Worm (Caenorhabditis elegans) whole organism, midembryonic: ENCODE data around the gene mdt-21.

Experiments
- T22C8.4 ChIP-seq: fragments of 200-800 bp; sonication (Bioruptor generic); IDR thresholded peaks from 2 replicates; pipeline ENCODE4 v1.3.6; 2022; ENCODE audit warnings: missing genetic modification characterization, missing compliant biosample characterization
- cog-1 ChIP-seq: sonication (generic microtip); optimal IDR thresholded peaks from 2 replicates; lab custom pipeline; 2016; ENCODE audit warnings: missing genetic modification characterization, missing compliant biosample characterization
- flt-1 ChIP-seq: fragments of 200-800 bp; sonication (Bioruptor generic); IDR thresholded peaks from 2 replicates; pipeline ENCODE4 v1.3.6; 2022; ENCODE audit warnings: missing genetic modification characterization, missing compliant biosample characterization
- klf-2 ChIP-seq: fragments of 200-800 bp; sonication (Bioruptor generic); conservative IDR thresholded peaks from 2 replicates; pipeline ENCODE4 v1.3.6; 2022; ENCODE audit warnings: missing genetic modification reagents, missing genetic modification characterization, missing compliant biosample characterization
- med-1 ChIP-seq: sonication (generic microtip); optimal IDR thresholded peaks from 2 replicates; lab custom pipeline; 2017; ENCODE audit warnings: missing genetic modification characterization, mild to moderate bottlenecking, missing compliant biosample characterization, antibody characterized with exemption, missing genetic modification reagents; ENCODE audit not compliant: insufficient read depth
- ref-1 ChIP-seq: fragments of 200-800 bp; sonication (Bioruptor generic); conservative IDR thresholded peaks from 2 replicates; pipeline ENCODE4 v1.3.6; 2022; ENCODE audit warnings: missing genetic modification reagents, missing genetic modification characterization, missing compliant biosample characterization
- tab-1 ChIP-seq: fragments of 200-800 bp; sonication (Bioruptor generic); IDR thresholded peaks from 2 replicates; pipeline ENCODE4 v1.3.6; 2022; ENCODE audit warnings: missing genetic modification characterization, missing compliant biosample characterization
- ztf-23 ChIP-seq: fragments of 200-800 bp; sonication (Bioruptor generic); IDR thresholded peaks from 2 replicates; pipeline ENCODE4 v1.3.6; 2022; ENCODE audit warnings: missing genetic modification reagents, missing genetic modification characterization, missing compliant biosample characterization
- ztf-29 ChIP-seq: fragments of 200-800 bp; sonication (Bioruptor generic); IDR thresholded peaks from 2 replicates; pipeline ENCODE4 v1.3.6; 2022; ENCODE audit warnings: missing genetic modification reagents, missing genetic modification characterization, missing compliant biosample characterization

mdt-21 gene

DNA sequence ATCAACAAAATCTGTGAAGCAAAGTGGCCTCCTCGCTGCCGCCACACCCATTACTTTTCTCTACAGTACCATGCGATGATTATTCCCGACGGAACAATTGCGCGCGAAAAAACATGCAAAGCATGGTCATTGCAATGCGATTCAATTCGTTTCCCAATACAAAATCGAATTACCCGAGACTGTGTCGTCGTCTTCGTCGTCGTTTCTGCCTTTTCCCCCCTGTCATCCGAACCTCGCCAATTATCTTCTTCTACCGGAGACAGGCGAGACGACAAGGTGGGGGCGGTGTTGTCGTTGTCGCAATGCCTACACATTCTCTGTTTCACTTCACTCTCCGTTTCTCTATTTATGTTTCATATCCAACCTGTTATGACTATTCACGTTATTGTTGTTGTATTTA, 34.4 kb downstream of the mdt-21 start:
- no peak for TF ChIP-seq klf-2 (GFP tag; lab: Robert Waterston, UW)
- no peak for TF ChIP-seq tab-1 (GFP tag; lab: Robert Waterston, UW)
- TF ChIP-seq cog-1 (tag; lab: Kevin White, UChicago): no peak
- TF ChIP-seq ztf-23: no peak

DNA sequence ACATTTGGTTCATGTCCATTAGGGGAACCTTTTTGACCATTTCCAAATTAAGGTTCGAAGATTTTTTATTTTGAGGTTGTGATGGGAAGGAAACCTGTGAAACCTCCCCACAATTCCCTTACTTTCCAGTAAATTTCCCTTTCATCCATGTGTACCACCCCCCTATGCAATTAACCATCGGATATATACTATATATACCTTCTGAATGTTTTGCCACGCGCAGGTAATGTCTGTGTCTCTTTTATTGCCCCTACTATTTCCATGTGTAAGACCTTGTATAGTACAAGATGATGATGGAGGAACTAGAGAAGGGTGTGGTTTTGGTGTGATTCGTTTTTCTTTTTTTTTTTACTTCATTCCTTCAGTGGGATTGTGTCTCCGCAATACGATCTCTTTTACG, 37.2 kb downstream of the mdt-21 start:
- TF ChIP-seq ztf-29 (no peak), tab-1 (GFP tag; lab: Robert Waterston, UW) (no peak), klf-2 (GFP tag; lab: Robert Waterston, UW) (no peak), flt-1 (GFP tag; lab: Robert Waterston, UW) (no peak), T22C8.4 (no peak), cog-1 (tag; lab: Kevin White, UChicago) (no peak), ref-1 (no peak), ztf-23 (no peak), med-1 (no peak)

DNA sequence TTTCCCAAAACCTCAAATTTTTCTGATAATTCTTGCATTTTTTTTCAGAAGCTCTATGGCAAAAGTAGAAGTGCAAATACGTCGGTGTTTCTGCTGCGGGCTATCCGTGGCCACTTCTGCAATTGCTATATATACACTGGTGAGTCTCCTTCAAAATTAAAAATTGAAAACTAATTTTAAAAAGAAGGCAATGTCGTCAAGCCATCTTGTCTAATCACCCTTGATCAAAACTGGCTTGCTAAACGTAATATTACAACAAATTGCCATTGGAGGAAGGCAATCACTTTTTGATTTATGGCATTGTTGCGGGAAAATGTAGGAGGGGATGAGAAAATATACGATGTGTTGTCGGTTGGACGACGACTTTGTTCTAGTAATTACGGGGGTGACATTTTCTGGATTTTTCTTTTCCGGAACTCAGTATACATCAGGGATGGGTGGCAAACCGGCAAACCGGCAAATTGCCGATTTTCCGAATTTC, 39.1 kb downstream of the mdt-21 start, which contains the start of gene C18D11.1:
TSS of gene C18D11.1 (plus strand) at position 51 of the 481 bp plus-strand sequence.
- TF ChIP-seq tab-1 (GFP tag; lab: Robert Waterston, UW): no peak
- no peak for TF ChIP-seq T22C8.4
- TF ChIP-seq klf-2 (GFP tag; lab: Robert Waterston, UW): no peak
- no peak for TF ChIP-seq cog-1 (tag; lab: Kevin White, UChicago)
- no peak for TF ChIP-seq ztf-23
- TF ChIP-seq ref-1: no peak
- no peak for TF ChIP-seq med-1
- TF ChIP-seq flt-1 (GFP tag; lab: Robert Waterston, UW): no peak
- no peak for TF ChIP-seq ztf-29

DNA sequence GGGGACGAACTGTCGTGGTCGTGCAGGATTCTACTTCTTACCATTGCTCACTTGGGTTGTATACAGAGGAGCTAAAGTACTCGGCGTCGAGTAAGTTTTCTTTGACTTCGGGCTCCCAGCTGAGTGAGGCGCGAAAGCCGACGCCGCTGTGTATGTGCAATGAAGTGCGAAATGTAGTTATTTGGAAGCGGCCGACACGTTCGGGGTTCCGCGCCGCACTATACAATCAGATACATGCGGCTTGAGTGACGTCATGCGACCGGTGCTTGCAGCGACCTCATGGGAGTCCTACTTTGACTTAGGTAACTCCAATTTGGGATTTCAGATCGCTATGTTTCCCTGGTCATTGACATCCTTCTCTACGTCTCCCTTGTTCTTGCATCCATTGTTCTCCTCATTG, 40.4 kb downstream of the mdt-21 start:
- TF ChIP-seq flt-1 (GFP tag; lab: Robert Waterston, UW) (no peak), med-1 (no peak), ztf-29 (no peak), cog-1 (tag; lab: Kevin White, UChicago) (no peak), ztf-23 (no peak), tab-1 (GFP tag; lab: Robert Waterston, UW) (no peak), ref-1 (no peak), klf-2 (GFP tag; lab: Robert Waterston, UW) (no peak), T22C8.4 (no peak)

DNA sequence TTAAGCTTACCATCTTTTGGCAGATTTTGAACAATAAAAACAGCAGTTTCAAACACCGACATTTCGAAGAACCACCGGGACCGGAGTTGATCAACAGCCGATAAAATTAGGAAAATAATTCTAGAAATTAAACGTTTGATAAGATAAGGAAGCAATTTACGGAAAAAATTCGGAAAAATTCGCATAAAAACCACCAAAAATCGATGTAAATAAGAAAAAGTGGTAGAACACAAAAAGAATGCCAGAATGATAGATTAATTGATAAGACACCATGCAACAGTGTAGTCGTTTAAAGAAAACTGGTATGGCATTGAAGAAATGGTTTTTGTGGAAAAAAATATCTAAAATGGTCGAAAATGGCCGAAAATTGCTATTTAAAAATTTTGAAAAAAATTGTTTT, 45.0 kb downstream of the mdt-21 start, which contains the start of gene maa-1:
TSS of gene maa-1 (minus strand) at position 120 of the 400 bp plus-strand sequence.
- TF ChIP-seq tab-1 (GFP tag; lab: Robert Waterston, UW) (no peak), ztf-23 (no peak), ref-1 (no peak), klf-2 (GFP tag; lab: Robert Waterston, UW) (no peak), ztf-29 (no peak), T22C8.4 (no peak), med-1 (no peak), flt-1 (GFP tag; lab: Robert Waterston, UW) (no peak), cog-1 (tag; lab: Kevin White, UChicago) (no peak)

DNA sequence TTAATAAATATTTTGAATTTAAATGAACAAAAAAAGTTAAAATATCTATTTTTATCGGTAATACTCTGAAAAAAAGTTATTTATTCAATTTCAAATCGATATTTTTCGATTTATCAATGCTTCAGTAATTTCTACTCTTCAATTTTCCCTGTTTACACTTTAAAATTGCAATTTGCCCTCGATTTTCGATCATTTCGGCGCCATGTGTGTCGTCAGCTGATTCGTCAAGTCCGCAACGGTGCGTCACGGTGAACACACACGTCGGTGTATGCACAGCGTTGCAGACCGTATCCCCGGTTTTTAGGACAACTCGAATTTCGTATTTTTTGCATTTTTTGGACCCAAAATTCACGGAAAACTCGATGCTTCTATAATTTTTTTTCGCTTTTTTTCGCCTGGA, 45.8 kb downstream of the mdt-21 start, which contains the start of gene C18D11.3:
TSS of gene C18D11.3 (plus strand) at position 189 of the 400 bp plus-strand sequence.
- peak; percentile 66; the same call in 1 of the 2 replicates for TF ChIP-seq ztf-23
- no peak for TF ChIP-seq ref-1
- TF ChIP-seq flt-1 (GFP tag; lab: Robert Waterston, UW): 0 out of 2 replicates have a peak, but pooled peaks have one; percentile 35
- TF ChIP-seq cog-1 (tag; lab: Kevin White, UChicago): no peak

DNA sequence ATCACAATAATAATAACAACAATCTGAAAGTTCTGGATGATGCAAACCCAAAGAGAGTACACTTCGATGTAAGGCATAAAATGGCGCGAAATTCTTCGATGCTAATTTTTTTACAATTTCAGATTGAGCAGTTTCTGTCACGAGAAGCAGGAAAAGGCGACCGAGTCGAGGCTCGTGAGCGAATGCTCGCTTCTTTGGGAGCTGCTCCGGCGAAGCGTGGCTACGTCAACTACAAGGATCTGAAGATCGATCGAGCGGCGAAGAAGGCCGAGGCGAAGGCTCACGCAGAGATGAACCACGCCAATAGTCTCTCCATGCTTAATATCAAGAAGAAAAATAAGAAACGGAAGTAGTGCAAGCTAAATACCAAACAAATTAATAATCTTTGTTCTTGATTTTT, 46.7 kb downstream of the mdt-21 start:
- TF ChIP-seq klf-2 (GFP tag; lab: Robert Waterston, UW): no peak
- no peak for TF ChIP-seq med-1
- no peak for TF ChIP-seq ztf-23
- TF ChIP-seq ref-1: no peak
- TF ChIP-seq flt-1 (GFP tag; lab: Robert Waterston, UW): no peak
- TF ChIP-seq tab-1 (GFP tag; lab: Robert Waterston, UW): no peak
- TF ChIP-seq ztf-29: no peak
- TF ChIP-seq cog-1 (tag; lab: Kevin White, UChicago): no peak
- no peak for TF ChIP-seq T22C8.4

DNA sequence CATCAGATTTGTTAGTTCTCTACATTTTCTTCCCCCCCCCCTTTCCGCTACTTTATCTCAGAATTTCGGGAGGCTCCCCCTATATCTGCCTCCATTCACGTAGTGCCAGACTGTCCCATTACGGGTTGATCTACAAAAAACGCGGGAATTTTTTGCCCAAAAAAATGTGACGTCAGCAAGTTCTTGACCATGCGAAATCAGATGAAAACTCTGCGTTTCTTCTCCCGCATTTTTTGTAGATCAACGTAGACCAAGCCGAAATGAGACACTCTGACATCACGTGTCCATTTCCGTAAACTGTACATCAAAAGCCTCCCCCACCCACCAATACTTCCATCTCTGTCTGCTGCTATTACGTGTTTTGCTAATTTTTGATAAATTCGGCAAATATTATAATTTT, 47.2 kb downstream of the mdt-21 start:
- no peak for TF ChIP-seq T22C8.4

DNA sequence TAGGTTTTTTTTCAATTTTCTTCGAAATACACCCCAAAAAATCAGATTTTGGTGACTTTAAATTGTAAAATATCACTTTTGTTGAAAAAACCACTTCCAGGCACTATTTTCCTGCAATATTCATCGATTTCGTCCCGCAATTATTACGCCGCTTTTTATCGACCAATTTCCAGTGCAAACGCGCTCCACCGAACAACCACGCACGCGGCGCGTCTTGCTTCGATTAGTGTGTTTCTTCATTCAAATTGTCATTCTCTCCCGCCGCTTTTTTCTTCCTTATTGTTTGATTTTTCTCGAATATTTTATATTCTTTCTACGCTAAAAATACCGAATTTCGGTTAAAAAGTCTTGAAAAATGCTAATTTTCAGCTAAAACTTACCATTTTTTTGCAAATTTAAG, 48.2 kb downstream of the mdt-21 start:
- peak; percentile 55; the same call in 1 of the 2 replicates for TF ChIP-seq tab-1 (GFP tag; lab: Robert Waterston, UW)
- peak; percentile 86 for TF ChIP-seq T22C8.4
- peak; percentile 64; the same call in 1 of the 2 replicates for TF ChIP-seq ztf-23
- TF ChIP-seq klf-2 (GFP tag; lab: Robert Waterston, UW): no peak
- peak; percentile 74 for TF ChIP-seq flt-1 (GFP tag; lab: Robert Waterston, UW)

DNA sequence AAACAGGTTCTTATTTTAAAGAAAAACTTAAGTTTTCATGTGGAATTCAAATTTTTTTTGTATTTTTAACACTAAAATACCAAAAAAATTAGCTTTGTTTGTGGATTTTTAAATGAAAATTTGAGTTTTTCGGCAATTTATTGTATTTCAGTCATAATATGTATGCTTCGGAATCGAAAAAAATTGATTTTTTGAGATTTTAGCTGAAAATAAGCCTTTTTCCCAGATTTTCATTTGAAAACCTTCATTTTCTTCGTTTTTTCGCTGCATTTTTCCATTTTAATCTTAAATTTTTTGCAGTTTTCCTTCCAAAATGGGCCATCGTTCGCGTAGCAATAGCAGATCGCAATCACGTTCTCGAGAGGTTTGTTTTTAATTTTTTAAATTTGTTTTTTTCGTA, 48.7 kb downstream of the mdt-21 start, which contains the start of gene rsp-8:
TSS of gene rsp-8 (plus strand) at position 301 of the 400 bp plus-strand sequence.
- no peak for TF ChIP-seq flt-1 (GFP tag; lab: Robert Waterston, UW)
- no peak for TF ChIP-seq ztf-29
- TF ChIP-seq ztf-23: no peak
- no peak for TF ChIP-seq klf-2 (GFP tag; lab: Robert Waterston, UW)
- TF ChIP-seq med-1: no peak
- no peak for TF ChIP-seq T22C8.4
- no peak for TF ChIP-seq tab-1 (GFP tag; lab: Robert Waterston, UW)
- TF ChIP-seq cog-1 (tag; lab: Kevin White, UChicago): no peak

DNA sequence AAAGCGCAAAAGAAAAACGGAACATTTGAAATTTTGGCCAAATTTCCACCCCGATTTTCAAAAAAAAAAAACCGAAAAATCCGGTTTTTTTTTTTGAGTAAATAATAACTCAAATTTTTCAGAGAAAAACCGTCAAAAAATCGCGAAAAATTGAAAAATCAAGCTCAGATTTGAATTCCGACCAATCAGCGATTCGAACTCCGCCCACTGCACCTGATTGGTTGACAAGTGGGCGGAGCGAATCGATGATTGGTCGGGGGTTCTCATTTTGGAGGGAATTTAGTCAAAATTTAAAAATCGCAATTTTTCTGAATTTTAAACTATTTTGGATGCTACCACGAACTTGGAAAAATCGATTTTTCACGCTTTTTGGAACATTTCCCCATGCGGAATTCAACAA, 51.6 kb downstream of the mdt-21 start:
- no peak for TF ChIP-seq med-1
- TF ChIP-seq klf-2 (GFP tag; lab: Robert Waterston, UW): no peak
- no peak for TF ChIP-seq T22C8.4
- TF ChIP-seq tab-1 (GFP tag; lab: Robert Waterston, UW): no peak
- TF ChIP-seq flt-1 (GFP tag; lab: Robert Waterston, UW): no peak
- TF ChIP-seq cog-1 (tag; lab: Kevin White, UChicago): no peak
- no peak for TF ChIP-seq ztf-29
- no peak for TF ChIP-seq ref-1
- no peak for TF ChIP-seq ztf-23
